Worm (Caenorhabditis elegans) whole organism, midembryonic: Measurements from ENCODE around the gene mog-3.

ENCODE experiments used
- T22C8.4 ChIP-seq: fragments of 200-800 bp; sonication (Bioruptor generic); IDR thresholded peaks from 2 replicates; pipeline ENCODE4 v1.3.6; 2022; ENCODE audit warnings: missing genetic modification characterization, missing compliant biosample characterization
- cog-1 ChIP-seq: sonication (generic microtip); optimal IDR thresholded peaks from 2 replicates; lab custom pipeline; 2016; ENCODE audit warnings: missing genetic modification characterization, missing compliant biosample characterization
- flt-1 ChIP-seq: fragments of 200-800 bp; sonication (Bioruptor generic); IDR thresholded peaks from 2 replicates; pipeline ENCODE4 v1.3.6; 2022; ENCODE audit warnings: missing genetic modification characterization, missing compliant biosample characterization
- klf-2 ChIP-seq: fragments of 200-800 bp; sonication (Bioruptor generic); conservative IDR thresholded peaks from 2 replicates; pipeline ENCODE4 v1.3.6; 2022; ENCODE audit warnings: missing genetic modification reagents, missing genetic modification characterization, missing compliant biosample characterization
- med-1 ChIP-seq: sonication (generic microtip); optimal IDR thresholded peaks from 2 replicates; lab custom pipeline; 2017; ENCODE audit warnings: missing genetic modification characterization, mild to moderate bottlenecking, missing compliant biosample characterization, antibody characterized with exemption, missing genetic modification reagents; ENCODE audit not compliant: insufficient read depth
- ref-1 ChIP-seq: fragments of 200-800 bp; sonication (Bioruptor generic); conservative IDR thresholded peaks from 2 replicates; pipeline ENCODE4 v1.3.6; 2022; ENCODE audit warnings: missing genetic modification reagents, missing genetic modification characterization, missing compliant biosample characterization
- tab-1 ChIP-seq: fragments of 200-800 bp; sonication (Bioruptor generic); IDR thresholded peaks from 2 replicates; pipeline ENCODE4 v1.3.6; 2022; ENCODE audit warnings: missing genetic modification characterization, missing compliant biosample characterization
- ztf-29 ChIP-seq: fragments of 200-800 bp; sonication (Bioruptor generic); IDR thresholded peaks from 2 replicates; pipeline ENCODE4 v1.3.6; 2022; ENCODE audit warnings: missing genetic modification reagents, missing genetic modification characterization, missing compliant biosample characterization

DNA sequence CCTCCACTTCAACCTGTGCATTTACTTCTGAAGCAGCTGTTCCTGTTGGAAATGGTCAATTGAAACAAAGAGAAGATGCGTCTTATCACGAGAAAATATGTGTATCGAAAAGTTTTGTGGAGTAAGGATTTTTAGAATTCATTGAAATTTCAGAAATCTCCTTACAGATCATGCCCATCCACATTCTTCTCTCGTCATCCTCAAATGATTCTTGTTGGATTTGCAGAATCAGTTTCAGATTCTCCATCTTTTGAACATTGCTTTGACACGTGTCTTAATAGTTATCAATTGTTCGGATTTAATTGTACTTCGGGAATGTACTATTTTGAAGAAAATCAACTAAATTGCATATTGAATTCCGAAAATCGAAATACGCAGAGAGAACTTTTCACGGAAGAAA lies 4.4 kb upstream of the mog-3 start:
- TF ChIP-seq ztf-29 (no peak), cog-1 (tag; lab: Kevin White, UChicago) (no peak), med-1 (GFP tag; lab: Kevin White, UChicago) (no peak), tab-1 (no peak), flt-1 (GFP tag; lab: Robert Waterston, UW) (no peak), T22C8.4 (GFP tag; lab: Robert Waterston, UW) (no peak), ref-1 (GFP tag; lab: Robert Waterston, UW) (no peak), klf-2 (GFP tag; lab: Robert Waterston, UW) (no peak)
